Worm (Caenorhabditis elegans): ENCODE results near the gene C04H5.1.

DNA sequence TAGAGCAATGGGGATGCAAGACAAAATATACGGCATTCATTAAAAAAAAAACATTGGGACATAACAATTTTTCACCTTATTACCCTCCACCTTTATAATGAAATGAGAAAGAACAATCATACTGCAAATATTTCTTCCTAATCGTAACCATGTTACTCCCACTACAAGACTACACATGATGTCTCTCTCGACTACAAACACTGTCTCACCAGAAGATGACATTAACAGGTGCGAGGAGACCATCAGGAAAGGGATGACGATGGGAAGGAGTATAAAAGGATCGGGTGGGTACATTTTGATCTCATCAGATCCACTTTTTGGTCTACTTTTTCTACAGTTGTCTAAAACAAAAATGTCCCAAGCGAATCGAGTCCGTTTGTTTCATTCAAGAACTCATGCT lies 36.3 kb upstream of the C04H5.1 start, which contains the start of gene dhs-8:
- TF ChIP-seq T20F7.1 (GFP tag; optimal IDR thresholded peaks at IDR 0.05) (no peak), fos-1 (tag; optimal IDR thresholded peaks at IDR 0.05) (no peak), ama-1 (optimal IDR thresholded peaks at IDR 0.05) (no peak), attf-4 (tag; optimal IDR thresholded peaks at IDR 0.05) (no peak), unc-62 (GFP tag; optimal IDR thresholded peaks at IDR 0.05 in 1 of 2) (no peak), unc-62 (tag; optimal IDR thresholded peaks at IDR 0.05) (no peak), fkh-10 (GFP tag; optimal IDR thresholded peaks at IDR 0.05) (no peak), nhr-6 (tag; optimal IDR thresholded peaks at IDR 0.05) (no peak), nhr-28 (tag; optimal IDR thresholded peaks at IDR 0.05) (peak; percentile 99), ceh-28 (tag; optimal IDR thresholded peaks at IDR 0.05) (no peak), skn-1 (tag; optimal IDR thresholded peaks at IDR 0.05) (no peak), ztf-11 (tag; optimal IDR thresholded peaks at IDR 0.05) (no peak), R02D3.7 (tag; optimal IDR thresholded peaks at IDR 0.05) (no peak), zag-1 (tag; optimal IDR thresholded peaks at IDR 0.05) (no peak), ZK546.5 (tag; optimal IDR thresholded peaks at IDR 0.05) (no peak)

Data from whole organism, L4 larva.